Worm (Caenorhabditis elegans): ENCODE data around the gene F58H7.1.

F58H7.1 gene

DNA sequence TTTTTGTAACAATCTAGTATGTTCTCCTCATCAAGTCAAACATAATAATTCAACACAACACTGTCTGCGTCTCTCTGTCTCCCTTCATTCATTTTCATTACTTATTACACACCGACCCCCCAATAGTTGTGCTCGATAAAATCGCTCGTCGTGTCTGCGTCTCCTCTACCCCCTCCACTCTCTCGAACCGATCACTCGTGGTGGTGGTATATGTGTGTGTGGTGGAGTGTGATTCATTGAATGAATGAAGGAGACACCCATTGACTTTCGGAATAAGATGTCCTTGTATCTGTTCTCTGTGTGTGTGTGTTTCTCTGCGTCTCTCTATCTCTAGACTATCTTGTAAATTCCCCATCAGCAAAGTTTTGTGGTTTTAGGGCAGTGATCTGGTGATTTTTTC, 22.2 kb upstream of the F58H7.1 start (continued):
- TF ChIP-seq nhr-237 (tag; optimal IDR thresholded peaks at IDR 0.05), result no peak
- no peak for TF ChIP-seq F37D6.2 (tag; optimal IDR thresholded peaks at IDR 0.05)
- TF ChIP-seq nhr-48 (tag; optimal IDR thresholded peaks at IDR 0.05), result peak; percentile 4
- TF ChIP-seq mdl-1 (tag; optimal IDR thresholded peaks at IDR 0.05), result peak in 1 of 2 experiments; percentile 71

DNA sequence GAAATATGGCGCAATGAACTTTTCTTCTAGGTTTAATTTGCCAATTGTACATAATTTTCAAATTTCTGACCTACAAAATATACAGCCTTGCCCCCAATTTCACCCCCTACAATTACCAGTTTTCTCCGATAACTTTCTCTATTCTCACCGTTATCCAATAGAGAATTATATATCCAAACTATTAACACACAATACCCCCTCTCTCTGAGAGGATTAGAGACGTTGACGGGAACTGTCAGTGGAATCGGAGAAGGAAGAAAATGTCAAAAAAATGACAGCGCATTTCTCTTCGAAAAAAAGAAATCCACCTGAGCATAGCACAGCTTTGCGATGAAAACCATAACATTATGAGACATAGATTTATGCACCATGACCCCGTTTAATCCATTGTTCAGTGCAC, 17.5 kb upstream of the F58H7.1 start:
- no peak for TF ChIP-seq Y48G9A.11 (GFP tag; IDR thresholded peaks at IDR 0.05)
- peak; percentile 90 for TF ChIP-seq aha-1 (tag)

DNA sequence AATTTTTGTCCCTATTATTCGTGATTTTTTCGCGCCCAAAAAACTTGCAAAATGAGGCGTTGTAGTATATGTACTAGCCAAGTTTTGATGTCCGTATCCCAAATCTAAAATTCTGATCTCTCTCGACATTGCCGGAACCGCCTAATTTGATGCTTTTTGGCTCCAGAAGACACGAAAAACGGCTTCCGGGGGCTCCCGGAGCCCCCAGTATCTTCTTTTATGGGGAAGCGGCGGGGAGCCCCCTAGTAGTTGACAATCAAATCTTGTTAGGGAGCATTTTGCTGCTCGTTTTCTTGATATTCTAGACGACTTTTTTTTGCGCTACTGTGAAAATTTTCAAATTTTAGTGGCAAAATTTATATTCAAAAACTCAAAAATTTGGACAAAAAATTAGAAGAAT, 15.9 kb upstream of the F58H7.1 start:
- TF ChIP-seq dmd-9 (GFP tag; IDR thresholded peaks at IDR 0.05), result no peak
- TF ChIP-seq ctbp-1 (GFP tag; IDR thresholded peaks at IDR 0.05), result 0 out of 2 replicates have a peak, but pooled peaks have one; percentile 22

DNA sequence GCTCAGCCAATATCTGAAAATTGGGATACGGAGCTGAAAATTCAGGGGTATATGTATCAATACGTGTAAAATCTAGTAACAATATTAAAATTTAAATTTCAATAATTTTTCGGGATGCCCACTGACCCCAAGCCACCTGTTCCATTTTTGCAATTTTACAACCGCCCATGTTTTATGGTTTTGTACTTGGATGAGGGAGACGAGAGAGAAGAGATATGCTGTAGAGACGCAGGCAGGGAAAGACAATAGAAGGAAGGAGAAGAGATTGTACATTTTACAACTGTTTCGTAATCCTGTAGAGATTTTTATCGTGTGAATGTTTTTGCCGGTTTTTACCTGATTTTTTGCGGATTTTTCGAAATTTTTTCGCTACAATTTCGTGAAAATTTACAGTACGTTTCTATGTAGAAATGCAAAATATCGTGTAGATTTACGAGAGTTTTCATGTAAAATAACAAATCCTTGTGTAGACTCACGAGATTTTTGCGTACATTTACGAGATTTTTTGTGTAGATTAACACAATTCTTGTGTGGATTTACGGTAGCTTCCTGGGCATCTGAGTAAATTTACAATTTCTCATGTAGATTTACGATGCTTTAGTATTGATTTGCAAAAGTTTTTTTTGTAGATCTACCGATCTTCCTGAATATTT, 14.4 kb upstream of the F58H7.1 start:
- no peak for TF ChIP-seq zag-1 (tag; optimal IDR thresholded peaks at IDR 0.05)
- no peak for TF ChIP-seq ZK546.5 (tag; optimal IDR thresholded peaks at IDR 0.05)
- no peak for TF ChIP-seq jun-1 (tag; optimal IDR thresholded peaks at IDR 0.05)
- peak in 1 of 2 experiments; percentile 56 for TF ChIP-seq unc-62 (GFP tag; optimal IDR thresholded peaks at IDR 0.05 in 1 of 2)
- no peak for TF ChIP-seq unc-62 (tag; optimal IDR thresholded peaks at IDR 0.05)
- no peak for TF ChIP-seq Y75B8A.6 (GFP tag; IDR thresholded peaks at IDR 0.05)
- TF ChIP-seq set-16 (GFP tag; IDR thresholded peaks at IDR 0.05), result no peak
- TF ChIP-seq lin-38 (GFP tag; IDR thresholded peaks at IDR 0.05), result no peak
- TF ChIP-seq aha-1 (tag), result peak; percentile 60
- TF ChIP-seq ceh-82 (tag; optimal IDR thresholded peaks at IDR 0.05), result no peak
- no peak for TF ChIP-seq zfp-3 (GFP tag; conservative IDR thresholded peaks at IDR 0.05)
- peak; percentile 18 for TF ChIP-seq nhr-28 (tag; optimal IDR thresholded peaks at IDR 0.05)
- no peak for TF ChIP-seq D1046.2 (GFP tag; IDR thresholded peaks at IDR 0.05)

DNA sequence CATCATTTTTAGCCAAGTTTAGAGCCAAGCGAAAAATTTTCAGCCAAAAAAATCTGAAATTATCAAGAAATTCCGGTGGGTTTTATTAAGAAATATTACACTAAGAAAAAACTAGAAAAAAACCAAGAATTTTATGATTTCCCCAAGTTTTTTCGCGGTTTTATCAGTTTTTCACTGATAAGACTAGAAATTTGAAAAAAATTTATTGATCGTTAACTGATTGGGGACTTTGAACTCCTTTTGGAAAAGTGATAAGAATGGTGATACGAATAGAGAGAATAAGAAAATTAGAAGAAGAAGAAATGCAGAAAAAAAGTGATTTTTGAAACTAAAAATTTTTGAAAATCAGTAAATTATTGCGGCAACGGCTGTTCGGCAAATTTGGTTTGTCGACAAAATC, 10.0 kb upstream of the F58H7.1 start, which contains the start of gene faah-3:
Gene faah-3, minus strand, starts transcription at position 53 of the 400 bp plus-strand sequence.
- TF ChIP-seq dmd-9 (GFP tag; IDR thresholded peaks at IDR 0.05) (no peak), attf-4 (tag; optimal IDR thresholded peaks at IDR 0.05) (no peak), lin-1 (GFP tag; IDR thresholded peaks at IDR 0.05) (no peak), nhr-42 (GFP tag; IDR thresholded peaks at IDR 0.05) (no peak), vab-7 (GFP tag; IDR thresholded peaks at IDR 0.05) (no peak), D1046.2 (GFP tag; IDR thresholded peaks at IDR 0.05) (no peak), mxl-3 (GFP tag; optimal IDR thresholded peaks at IDR 0.05) (no peak), F26F4.8 (GFP tag; conservative IDR thresholded peaks at IDR 0.05) (no peak), zfp-2 (tag; optimal IDR thresholded peaks at IDR 0.05) (no peak), dmd-6 (GFP tag; IDR thresholded peaks at IDR 0.05) (peak; percentile 34; the same call in 1 of the 2 replicates), php-3 (GFP tag; IDR thresholded peaks at IDR 0.05) (peak; percentile 76), hlh-30 (tag; optimal IDR thresholded peaks at IDR 0.05; ENCODE audit: insufficient read depth) (no peak), zfp-3 (GFP tag; conservative IDR thresholded peaks at IDR 0.05) (no peak), nhr-28 (tag; optimal IDR thresholded peaks at IDR 0.05) (peak; percentile 70), Y75B8A.6 (GFP tag; IDR thresholded peaks at IDR 0.05) (no peak), rbr-2 (tag; optimal IDR thresholded peaks at IDR 0.05) (no peak), ceh-32 (tag; optimal IDR thresholded peaks at IDR 0.05; ENCODE audit: poor library complexity) (no peak), hlh-11 (tag; optimal IDR thresholded peaks at IDR 0.05) (peak; percentile 1), fos-1 (tag; optimal IDR thresholded peaks at IDR 0.05) (no peak), hif-1 (tag; optimal IDR thresholded peaks at IDR 0.05) (no peak), nhr-111 (GFP tag; optimal IDR thresholded peaks at IDR 0.05) (no peak), lin-15B (tag; optimal IDR thresholded peaks at IDR 0.05) (no peak), mdt-29 (GFP tag; IDR thresholded peaks at IDR 0.05) (no peak), daf-16 (GFP tag; optimal IDR thresholded peaks at IDR 0.05) (no peak), daf-16 (tag; optimal IDR thresholded peaks at IDR 0.05) (peak; percentile 54), pqm-1 (tag; optimal IDR thresholded peaks at IDR 0.05) (peak; percentile 74), nhr-77 (tag; optimal IDR thresholded peaks at IDR 0.05) (peak; percentile 2), dve-1 (tag; optimal IDR thresholded peaks at IDR 0.05; ENCODE audit: insufficient read depth) (peak; percentile 48), lin-39 (tag; optimal IDR thresholded peaks at IDR 0.05) (no peak)
